Fruit fly (Drosophila melanogaster) ovary, adult (tissue): ENCODE results near the gene CG34300.

Experiments
- CG17801 ChIP-seq: fragments of 200-800 bp; optimal IDR thresholded peaks from 2 replicates; lab custom pipeline; 2019; ENCODE audit warnings: missing biosample characterization, mild to moderate bottlenecking, missing genetic modification characterization, moderate library complexity; ENCODE audit not compliant: partially characterized antibody

The CG34300 gene

DNA sequence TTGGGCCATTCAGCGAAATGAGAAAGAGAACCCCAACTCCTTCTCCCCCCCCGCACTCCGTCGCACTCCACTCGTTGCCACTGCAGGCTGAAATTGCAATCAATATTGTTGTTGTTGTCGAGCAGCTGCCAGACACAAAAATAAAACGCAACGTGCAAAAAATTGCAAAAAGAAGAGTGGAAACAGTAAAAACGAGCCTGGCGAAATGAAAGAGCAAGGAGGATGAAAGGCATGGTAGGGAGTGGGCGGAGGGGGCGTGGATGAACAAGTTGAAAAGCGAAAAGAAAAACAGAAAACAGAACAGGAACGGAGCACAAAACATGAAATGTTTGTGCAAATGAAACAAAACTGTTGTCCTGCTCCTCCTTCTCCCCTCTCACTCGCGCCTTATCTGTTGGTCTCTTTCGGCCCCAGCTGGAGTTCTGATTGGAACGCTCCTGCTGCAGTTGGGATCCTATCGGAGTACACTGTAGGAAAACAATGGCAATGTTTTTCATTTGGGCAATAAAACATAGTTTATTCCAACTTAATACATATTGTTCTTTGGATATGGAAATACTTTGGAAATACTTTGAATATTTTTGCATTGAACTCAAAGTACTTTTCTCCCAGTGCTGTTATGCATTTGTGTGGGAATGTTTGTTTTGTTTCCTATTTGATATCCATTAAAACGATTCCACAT lies 21.3 kb downstream of the CG34300 start:
- TF ChIP-seq CG17801: no peak

DNA sequence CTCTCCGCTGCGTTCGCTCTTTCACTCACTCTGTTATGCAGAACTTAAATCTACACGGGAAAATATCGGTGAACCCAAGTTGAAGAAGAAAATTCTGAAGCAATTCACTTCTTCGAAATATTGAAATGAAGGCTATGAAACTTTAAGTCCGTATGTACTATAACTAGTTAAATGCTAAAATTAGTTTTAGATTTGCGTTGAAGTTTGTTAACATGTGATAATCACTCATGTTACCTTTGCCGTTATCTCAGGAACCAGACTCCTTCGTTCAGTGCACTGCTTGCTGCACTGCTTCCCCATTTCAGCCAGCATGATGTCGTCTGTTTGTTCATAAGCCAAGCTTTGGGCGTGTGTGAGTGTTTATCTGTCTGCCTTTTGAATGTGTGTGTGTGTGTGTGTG lies 21.9 kb downstream of the CG34300 start:
- no peak for TF ChIP-seq CG17801

DNA sequence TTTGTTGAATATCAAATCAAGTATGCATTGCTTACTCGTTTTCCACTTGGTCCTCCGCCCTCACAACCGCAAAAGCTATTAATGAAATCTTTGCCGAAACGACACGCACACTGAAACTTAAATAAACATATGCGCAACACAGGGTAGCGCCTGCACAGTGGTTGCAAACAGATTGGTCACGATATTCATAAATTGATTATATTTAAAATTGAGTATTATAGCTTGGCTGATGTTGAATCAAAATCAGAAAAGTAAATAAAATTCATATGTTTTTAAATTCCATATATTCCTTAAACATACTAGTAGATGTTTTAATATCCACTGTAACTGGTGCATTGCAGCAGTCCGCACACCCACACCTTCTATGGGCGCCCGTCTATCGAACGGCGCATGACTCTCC lies 22.5 kb downstream of the CG34300 start:
- no peak for TF ChIP-seq CG17801

DNA sequence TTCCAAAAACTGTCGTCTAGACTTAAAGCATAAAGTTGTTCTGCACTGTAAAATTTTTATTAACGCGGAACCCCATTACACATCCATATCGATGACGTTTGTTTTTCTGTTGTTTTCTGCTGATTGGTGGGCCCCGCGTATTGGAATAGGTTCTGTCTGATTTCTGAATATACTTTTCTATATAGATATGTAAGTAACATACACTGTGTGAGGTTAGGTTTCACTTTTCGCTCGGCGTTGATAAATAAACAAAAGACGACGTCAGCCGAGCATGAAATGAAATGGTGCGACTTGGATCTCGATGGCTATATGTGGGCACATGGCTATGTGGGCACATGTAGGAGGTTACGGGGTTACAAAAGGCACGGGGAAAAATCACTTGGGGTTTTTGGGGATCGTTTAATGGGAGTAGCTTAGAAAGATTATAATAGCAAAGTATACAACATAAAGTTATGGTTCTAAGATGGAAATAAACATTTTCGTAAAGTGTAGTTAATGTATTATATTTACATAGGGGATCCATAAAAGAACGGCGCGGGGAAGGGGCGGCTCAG lies 23.3 kb downstream of the CG34300 start:
- no peak for TF ChIP-seq CG17801

DNA sequence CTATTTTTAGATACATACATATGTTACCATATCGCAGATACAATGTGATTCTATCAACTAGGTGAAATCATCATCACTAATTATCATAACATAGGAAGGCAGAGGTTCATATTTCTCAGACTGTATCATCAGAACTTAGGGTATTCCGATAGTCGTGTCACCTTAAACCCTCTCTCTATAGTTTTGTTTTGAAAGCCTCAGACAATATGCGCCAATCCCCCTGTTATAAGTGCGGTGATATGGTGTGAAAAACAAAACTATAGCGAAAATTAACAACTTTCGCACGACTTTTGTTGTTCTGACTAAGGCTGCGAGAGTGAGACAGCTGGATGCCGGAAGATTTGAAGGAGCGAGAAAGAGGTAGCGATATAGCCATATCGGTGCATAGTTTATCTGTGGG lies 24.0 kb downstream of the CG34300 start:
- TF ChIP-seq CG17801: no peak

DNA sequence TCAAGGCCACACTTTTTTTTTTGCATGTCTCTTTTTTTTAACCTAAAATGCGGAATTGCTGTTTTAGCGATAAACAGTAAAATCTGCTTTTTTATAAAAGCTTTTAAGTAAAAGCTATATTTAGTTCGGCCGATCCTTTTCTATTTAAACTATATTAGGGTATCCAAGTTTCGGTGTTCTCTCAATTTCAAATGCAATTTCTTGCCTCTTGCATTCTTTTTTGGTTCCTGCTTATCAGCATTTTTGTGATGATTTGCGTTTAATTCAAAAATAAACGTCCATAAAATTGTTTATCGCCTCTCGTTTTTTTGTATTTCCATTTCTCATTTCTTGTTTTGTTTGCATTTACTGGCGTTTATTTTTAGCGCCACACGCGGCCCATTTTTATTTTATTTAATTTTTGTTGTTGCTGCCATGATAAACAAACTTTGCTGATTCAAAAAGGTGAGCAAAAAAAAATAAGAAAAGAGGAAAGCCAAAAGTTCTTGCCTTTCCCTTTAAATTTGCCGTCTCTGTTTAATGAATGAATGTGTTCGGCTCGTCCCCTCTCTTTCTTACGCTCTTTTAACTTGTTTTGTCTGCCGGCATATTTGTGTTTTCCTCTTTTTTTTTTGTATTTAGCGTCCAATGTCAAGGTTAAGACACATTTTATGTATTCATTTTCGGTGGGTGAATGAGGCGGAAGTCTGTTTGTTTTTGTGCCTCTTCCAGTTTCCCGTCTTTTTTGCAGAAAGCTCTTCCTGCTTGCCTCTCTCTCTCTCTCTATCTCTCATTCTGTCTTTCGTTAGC lies 24.9 kb downstream of the CG34300 start:
- TF ChIP-seq CG17801: peak; percentile 88

DNA sequence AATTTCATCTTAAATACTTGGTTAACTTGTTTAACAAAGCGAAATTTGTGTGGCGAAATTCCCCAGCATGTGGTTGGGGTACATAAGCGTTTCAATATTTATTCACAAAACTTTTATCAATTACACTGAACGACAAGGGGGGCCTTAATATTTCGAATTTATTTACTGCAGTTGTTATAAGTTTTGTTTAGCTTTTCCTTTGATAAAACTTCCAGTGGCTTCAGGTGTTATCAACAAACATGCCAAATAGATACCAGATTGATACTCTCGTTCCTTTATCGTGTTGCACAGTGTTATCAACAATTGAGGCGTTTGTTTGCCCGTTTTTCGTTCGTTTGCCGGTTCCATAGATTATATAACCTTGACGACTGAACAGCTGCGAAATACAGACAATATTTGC lies 26.1 kb downstream of the CG34300 start:
- TF ChIP-seq CG17801: peak; percentile 38

DNA sequence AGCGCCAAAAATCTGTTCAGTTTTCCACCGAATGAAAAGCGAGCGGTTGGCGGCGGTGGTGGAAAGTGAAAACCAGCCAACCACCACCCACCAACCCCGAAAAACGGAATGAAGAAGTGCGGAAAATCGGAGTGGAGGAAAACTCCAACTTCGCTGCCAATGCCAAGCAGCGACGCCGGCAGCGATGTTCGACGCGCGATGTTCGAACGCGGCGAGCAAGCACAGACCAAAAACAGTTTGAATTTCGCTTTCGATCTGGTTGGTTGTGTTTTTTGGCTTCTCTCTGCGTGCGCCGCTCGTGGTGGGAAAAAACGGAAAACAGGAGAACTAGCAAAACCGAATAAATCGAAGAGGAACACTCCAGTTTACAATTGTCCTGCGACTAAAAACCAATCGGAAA lies 28.7 kb downstream of the CG34300 start, which contains the start of gene heca:
heca (plus strand) TSS at position 233 of the 400 bp plus-strand sequence.
- TF ChIP-seq CG17801: peak; percentile 11

DNA sequence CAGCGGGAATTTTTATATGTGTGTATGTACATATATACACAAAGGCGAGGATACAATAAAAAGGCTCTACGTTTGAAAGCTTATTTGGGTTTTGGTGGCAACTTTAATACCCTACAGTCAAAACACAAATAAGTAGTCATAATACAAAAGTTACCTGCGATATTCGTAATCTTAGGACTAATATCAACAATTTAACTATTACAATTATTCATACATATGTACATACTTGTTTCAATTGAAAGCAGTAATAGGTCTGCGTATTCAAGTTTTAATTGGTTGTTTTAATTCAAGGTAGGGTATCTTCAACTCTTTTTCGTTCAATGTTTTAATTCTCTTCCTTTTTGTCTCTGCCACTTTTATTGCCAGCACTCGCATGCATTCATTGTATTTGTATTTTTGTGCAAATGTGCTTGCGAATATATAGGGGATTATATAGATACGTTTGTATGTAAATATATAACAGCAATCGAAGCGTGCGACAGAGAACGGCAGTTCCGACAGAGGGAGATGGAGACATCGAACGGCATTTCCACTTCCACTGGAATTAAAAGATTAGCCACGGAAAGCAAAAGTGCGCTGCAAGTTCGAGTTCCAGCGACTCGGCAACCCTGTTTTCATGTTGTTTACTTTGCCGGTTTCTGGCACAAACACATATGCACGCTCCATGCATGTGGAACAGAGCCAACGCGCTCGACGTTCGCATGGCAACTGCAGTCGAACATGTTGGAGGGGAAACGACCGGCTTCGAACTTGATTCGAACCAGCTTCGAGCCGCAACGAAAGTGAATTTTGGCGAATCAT lies 29.8 kb downstream of the CG34300 start:
- TF ChIP-seq CG17801: peak; percentile 43

DNA sequence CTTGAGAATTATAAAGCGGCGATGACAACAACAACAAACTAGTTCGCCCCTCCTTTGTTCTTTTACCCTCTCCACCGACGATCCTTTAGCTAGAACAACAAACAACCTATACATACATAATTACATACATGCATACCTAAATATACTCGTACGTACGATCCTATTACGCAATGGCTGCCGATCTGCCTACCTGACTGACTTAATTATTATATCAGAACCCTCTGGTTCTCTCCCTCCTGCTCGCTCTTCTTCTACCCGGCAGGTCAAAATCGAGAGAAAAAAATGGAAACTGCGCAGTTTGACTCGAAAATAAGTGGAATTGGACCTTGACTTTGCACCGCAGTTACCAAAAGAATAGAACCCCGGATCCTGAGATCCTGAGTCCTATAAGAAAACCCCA lies 30.5 kb downstream of the CG34300 start:
- TF ChIP-seq CG17801: no peak

DNA sequence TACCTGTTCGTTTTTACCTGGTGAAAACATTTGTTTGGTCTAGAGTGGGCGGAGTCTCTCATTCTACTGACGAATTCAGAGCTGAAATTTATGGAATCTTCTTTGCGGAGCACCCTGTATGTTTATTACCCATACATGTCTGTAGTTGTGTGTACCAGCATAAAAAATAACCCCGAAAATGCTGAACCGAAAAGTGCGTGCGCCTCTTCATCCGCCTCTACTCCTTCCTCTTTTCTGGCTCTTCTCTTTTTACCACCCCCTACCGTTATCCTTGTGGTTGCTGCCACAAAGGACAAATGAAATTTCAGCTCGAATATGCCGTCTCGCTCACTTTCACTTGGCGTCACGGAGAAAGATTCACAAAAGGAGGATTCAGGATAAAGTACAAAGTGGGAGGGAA lies 32.5 kb downstream of the CG34300 start:
- no peak for TF ChIP-seq CG17801

DNA sequence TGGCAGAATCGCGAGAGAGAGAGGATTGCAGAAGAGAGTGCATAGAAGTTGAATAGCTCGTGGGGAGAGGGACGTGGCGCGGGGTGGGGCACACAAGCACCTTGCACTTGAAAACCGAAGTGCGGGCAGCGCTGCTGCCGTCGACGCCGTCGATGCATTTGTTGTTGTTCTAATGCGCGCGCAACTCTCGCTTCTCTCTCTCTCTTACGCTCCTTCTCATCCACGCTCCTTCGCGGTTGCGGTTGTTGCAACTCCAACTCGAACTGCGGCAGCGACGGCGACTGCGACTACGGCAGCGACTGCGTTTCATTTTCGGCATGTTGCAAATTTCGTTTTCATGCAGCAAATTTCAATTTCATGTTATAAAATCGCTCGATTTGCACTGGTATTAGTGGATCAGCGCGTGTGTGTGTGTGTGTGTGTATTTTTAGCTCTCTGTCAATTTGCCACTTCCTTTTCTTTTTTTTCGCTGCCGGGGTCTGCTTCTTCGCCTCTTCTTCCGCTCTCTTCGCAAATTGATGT lies 33.5 kb downstream of the CG34300 start:
- TF ChIP-seq CG17801: no peak

DNA sequence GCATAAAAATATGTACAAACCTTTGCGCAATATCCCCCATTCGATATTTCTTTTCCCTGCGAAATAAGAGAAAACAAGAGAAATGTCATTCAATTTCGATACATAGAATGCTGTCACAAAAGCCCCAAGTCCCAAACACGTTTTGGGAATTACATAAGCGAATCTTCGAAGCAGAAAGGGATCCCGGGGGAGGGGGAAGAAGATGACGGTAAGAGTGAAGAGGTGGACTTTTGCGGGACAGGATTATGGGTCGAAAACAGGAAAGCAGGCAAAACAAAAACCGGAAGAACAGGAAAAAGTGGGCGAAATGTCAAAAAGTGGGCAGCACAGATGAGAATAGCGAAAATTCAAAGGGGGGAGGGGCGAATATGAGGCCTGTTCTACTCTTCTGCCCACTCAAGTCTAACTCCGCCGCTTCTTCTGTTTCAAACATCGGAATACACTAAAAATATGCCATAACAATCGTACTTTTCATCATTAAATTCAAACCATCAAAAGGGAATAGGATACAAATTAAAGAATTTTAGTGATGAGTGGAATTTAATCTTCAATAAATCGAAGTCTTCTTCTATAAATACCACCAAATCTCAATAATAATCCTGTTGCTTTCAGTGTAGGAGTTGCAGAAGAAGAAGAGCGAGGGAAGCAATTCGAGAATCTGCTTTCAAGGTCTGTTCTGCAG lies 34.1 kb downstream of the CG34300 start:
- no peak for TF ChIP-seq CG17801

DNA sequence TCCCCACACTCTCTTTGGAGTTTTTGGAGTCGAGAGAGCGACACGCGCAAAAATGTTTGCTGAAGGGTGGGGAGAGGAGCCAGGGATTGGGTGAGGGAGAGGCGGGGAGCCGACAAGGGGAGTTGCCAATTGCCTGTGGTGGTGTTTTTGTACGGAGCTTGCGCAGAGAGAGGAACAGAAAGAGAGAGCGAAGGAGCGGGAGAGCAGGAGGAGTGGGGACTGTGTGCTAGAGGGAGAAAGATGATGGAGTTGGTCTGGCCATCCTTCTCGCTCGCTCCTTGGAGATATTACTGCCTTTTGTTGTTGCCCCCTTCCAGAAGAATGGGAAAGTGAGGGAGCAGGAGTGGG lies 35.3 kb downstream of the CG34300 start:
- TF ChIP-seq CG17801: no peak

DNA sequence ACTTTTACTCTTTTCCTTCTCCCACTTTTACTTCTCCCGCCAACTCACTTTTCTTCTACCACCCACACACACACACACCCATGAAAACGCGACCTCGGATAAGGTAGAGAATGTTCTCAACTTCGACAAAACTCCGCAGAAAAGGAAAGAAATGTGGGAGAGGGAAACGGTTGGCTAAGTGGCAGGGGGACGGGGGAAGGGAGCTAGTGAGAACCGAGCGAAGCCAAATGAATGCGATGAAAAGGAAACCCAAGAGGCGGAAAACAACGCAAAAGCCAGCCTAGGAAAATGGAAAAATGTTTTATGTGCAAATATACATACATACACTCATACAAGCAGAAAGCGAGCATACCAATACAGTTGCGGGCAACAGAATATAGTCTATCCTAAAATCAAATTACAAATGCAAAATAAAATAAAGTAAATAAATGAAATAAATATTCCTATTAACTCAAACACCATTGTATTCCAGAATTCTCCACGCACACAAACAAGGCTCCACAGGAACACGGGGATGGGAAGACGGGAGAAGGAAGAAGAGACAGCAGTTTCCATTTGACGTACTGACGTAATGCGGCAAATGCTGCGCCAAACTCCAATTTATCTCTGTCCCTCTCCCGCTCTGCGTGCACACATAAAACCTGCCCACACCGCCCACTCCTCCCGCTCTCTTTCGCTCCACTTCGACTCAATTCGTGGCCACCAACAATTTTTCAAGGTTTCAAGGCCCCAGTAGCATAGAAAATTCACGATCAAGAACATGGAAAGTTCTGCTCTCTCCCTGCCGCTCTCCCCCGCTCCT lies 35.9 kb downstream of the CG34300 start:
- no peak for TF ChIP-seq CG17801
